Worm (Caenorhabditis elegans) whole organism, young adult: Measurements from ENCODE around the gene ceh-10.

ENCODE experiments used
- C06A6.2 ChIP-seq: fragments of 200-800 bp; sonication (Bioruptor generic); conservative IDR thresholded peaks from 2 replicates; pipeline ENCODE4 v1.3.6; 2022; ENCODE audit warnings: missing genetic modification characterization, missing compliant biosample characterization
- F37B4.10 ChIP-seq: fragments of 200-800 bp; sonication (Bioruptor generic); IDR thresholded peaks from 2 replicates; pipeline ENCODE4 v1.3.6; 2022; ENCODE audit warnings: missing genetic modification characterization, missing compliant biosample characterization
- F55B11.4 ChIP-seq: sonication (generic microtip); optimal IDR thresholded peaks from 2 replicates; lab custom pipeline; 2016; ENCODE audit warnings: missing compliant biosample characterization, missing genetic modification characterization, borderline replicate concordance; ENCODE audit not compliant: insufficient read depth
- ama-1 ChIP-seq, 3 experiments: fragments of 150-350 bp in 1 of 3; sonication (generic microtip) in 2 of 3; optimal IDR thresholded peaks; 2 replicates each; lab custom pipeline; 2014 to 2018; ENCODE audit warnings: missing biosample characterization in 2 of 3, missing genetic modification characterization in 2 of 3, missing genetic modification reagents in 2 of 3
- hrde-1 ChIP-seq: sonication (generic microtip); optimal IDR thresholded peaks from 2 replicates; lab custom pipeline; 2016; ENCODE audit warnings: missing genetic modification characterization, mild to moderate bottlenecking, missing compliant biosample characterization, moderate library complexity, missing genotype, missing genetic modification reagents, borderline replicate concordance
- mel-28 ChIP-seq: sonication (generic microtip); optimal IDR thresholded peaks from 2 replicates; lab custom pipeline; 2016; ENCODE audit warnings: borderline replicate concordance, mild to moderate bottlenecking, missing genetic modification characterization, missing compliant biosample characterization
- nhr-90 ChIP-seq: sonication (generic microtip); optimal IDR thresholded peaks from 2 replicates; lab custom pipeline; 2016; ENCODE audit warnings: missing genotype, mild to moderate bottlenecking, missing genetic modification characterization, missing compliant biosample characterization
- pha-4 ChIP-seq: fragments of 150-350 bp; sonication (generic microtip); optimal IDR thresholded peaks from 2 replicates; lab custom pipeline; 2014; ENCODE audit warnings: missing biosample characterization, missing genetic modification reagents, missing genetic modification characterization
- ztf-22 ChIP-seq: fragments of 200-800 bp; sonication (Bioruptor generic); optimal IDR thresholded peaks from 2 replicates; lab custom pipeline; 2018; ENCODE audit warnings: mild to moderate bottlenecking, missing genetic modification characterization, moderate library complexity, missing compliant biosample characterization
- ztf-3 ChIP-seq: fragments of 200-800 bp; sonication (Bioruptor generic); optimal IDR thresholded peaks from 2 replicates; lab custom pipeline; 2018; ENCODE audit warnings: mild to moderate bottlenecking, missing genetic modification characterization, missing compliant biosample characterization

- TF ChIP-seq ztf-22 (no peak), nhr-90 (tag; lab: Kevin White, UChicago) (no peak), C06A6.2 (GFP tag; lab: Robert Waterston, UW) (no peak), F55B11.4 (no peak), hrde-1 (no peak), mel-28 (tag; lab: Kevin White, UChicago) (no peak), ama-1 (optimal IDR thresholded peaks at IDR 0.05; lab: Kevin White, UChicago) (no peak), ama-1 (GFP tag; optimal IDR thresholded peaks at IDR 0.05; lab: Kevin White, UChicago) (no peak), ztf-3 (GFP tag; lab: Kevin White, UChicago) (no peak), pha-4 (tag; lab: Kevin White, UChicago) (no peak), F37B4.10 (GFP tag; lab: Robert Waterston, UW) (0 out of 2 replicates have a peak, but pooled peaks have one; percentile 28)
Measured at ce11 chrIII:5836261-5836660, 37.4 kb downstream of the ceh-10 start.
